Fruit fly (Drosophila melanogaster): ENCODE measurements around the gene CG46459.

The CG46459 gene

dm6 chr3R:10655968-10656367 lies 40.5 kb upstream of the CG46459 start (continued):
- TF ChIP-seq fd59A (GFP tag; optimal IDR thresholded peaks at IDR 0.05) (no peak), CG9139 (GFP tag; optimal IDR thresholded peaks at IDR 0.05) (no peak), CG6163 (GFP tag; IDR thresholded peaks at IDR 0.05) (peak; percentile 29; the same call in 2 of the 3 replicates), Hr4 (GFP tag; optimal IDR thresholded peaks at IDR 0.05) (no peak), CG3919 (GFP tag; optimal IDR thresholded peaks at IDR 0.05) (peak; percentile 4)

dm6 chr3R:10656578-10656977 lies 39.9 kb upstream of the CG46459 start:
- TF ChIP-seq Lpt (GFP tag; optimal IDR thresholded peaks at IDR 0.05) = no peak
- TF ChIP-seq CG11762 (GFP tag; optimal IDR thresholded peaks at IDR 0.05; ENCODE audit: insufficient read depth) = no peak
- TF ChIP-seq Eip78C (GFP tag) = peak; percentile 21
- TF ChIP-seq Hr4 (GFP tag; optimal IDR thresholded peaks at IDR 0.05) = no peak
- peak; percentile 25 to 27 for TF ChIP-seq ss (GFP tag; optimal IDR thresholded peaks at IDR 0.05)

- TF ChIP-seq vri (GFP tag; optimal IDR thresholded peaks at IDR 0.05) (no peak), esn (GFP tag; optimal IDR thresholded peaks at IDR 0.05) (peak; percentile 30), salr (GFP tag; optimal IDR thresholded peaks at IDR 0.05) (no peak), net (GFP tag; optimal IDR thresholded peaks at IDR 0.05) (no peak), fd85E (GFP tag; optimal IDR thresholded peaks at IDR 0.05) (no peak), CG10631 (GFP tag; optimal IDR thresholded peaks at IDR 0.05) (no peak), CG8632 (GFP tag; optimal IDR thresholded peaks at IDR 0.05) (no peak), CG34406 (GFP tag; optimal IDR thresholded peaks at IDR 0.05) (no peak), dsx (GFP tag; optimal IDR thresholded peaks at IDR 0.05; ENCODE audit: poor library complexity, severe bottlenecking) (no peak), CG6854 (GFP tag; optimal IDR thresholded peaks at IDR 0.05) (no peak), Hr4 (GFP tag; optimal IDR thresholded peaks at IDR 0.05) (no peak), Met (GFP tag; optimal IDR thresholded peaks at IDR 0.05) (peak; percentile 28), eg (GFP tag; IDR thresholded peaks at IDR 0.05) (no peak), CG3032 (tag; optimal IDR thresholded peaks at IDR 0.05) (no peak), dac (GFP tag; optimal IDR thresholded peaks at IDR 0.05) (no peak), acj6 (GFP tag; optimal IDR thresholded peaks at IDR 0.05) (no peak), CG11762 (GFP tag; optimal IDR thresholded peaks at IDR 0.05; ENCODE audit: insufficient read depth) (no peak), CG11902 (GFP tag; optimal IDR thresholded peaks at IDR 0.05) (no peak), fd59A (GFP tag; optimal IDR thresholded peaks at IDR 0.05) (no peak), CG6163 (GFP tag; IDR thresholded peaks at IDR 0.05) (no peak), svp (GFP tag) (peak; percentile 82), Hr39 (GFP tag; optimal IDR thresholded peaks at IDR 0.05) (no peak), CG7368 (GFP tag; optimal IDR thresholded peaks at IDR 0.05) (no peak), CG32006 (GFP tag; optimal IDR thresholded peaks at IDR 0.05) (no peak), CG4318 (GFP tag; optimal IDR thresholded peaks at IDR 0.05) (no peak), CG6276 (GFP tag; optimal IDR thresholded peaks at IDR 0.05) (no peak), Sox14 (GFP tag; optimal IDR thresholded peaks at IDR 0.05) (no peak), lz (GFP tag; optimal IDR thresholded peaks at IDR 0.05) (no peak), Ets96B (tag; optimal IDR thresholded peaks at IDR 0.05) (no peak), CG3919 (GFP tag; optimal IDR thresholded peaks at IDR 0.05) (no peak), spab (GFP tag; optimal IDR thresholded peaks at IDR 0.05) (no peak), CG31627 (GFP tag; optimal IDR thresholded peaks at IDR 0.05) (peak; percentile 12), pdm3 (GFP tag; optimal IDR thresholded peaks at IDR 0.05) (no peak), achi (GFP tag; optimal IDR thresholded peaks at IDR 0.05) (no peak), CG8319 (GFP tag; optimal IDR thresholded peaks at IDR 0.05) (no peak), CG10669 (GFP tag; optimal IDR thresholded peaks at IDR 0.05) (no peak), CG16779 (tag; optimal IDR thresholded peaks at IDR 0.05) (no peak), cyc (GFP tag; optimal IDR thresholded peaks at IDR 0.05) (peak; percentile 25), CG6808 (GFP tag; optimal IDR thresholded peaks at IDR 0.05) (no peak), CG11294 (GFP tag; IDR thresholded peaks at IDR 0.05) (no peak), Lpt (GFP tag; optimal IDR thresholded peaks at IDR 0.05) (no peak), CG1621 (tag; optimal IDR thresholded peaks at IDR 0.05) (no peak), Ets21C (GFP tag; optimal IDR thresholded peaks at IDR 0.05) (no peak), Sox15 (GFP tag; optimal IDR thresholded peaks at IDR 0.05) (no peak), Eip75B (GFP tag; optimal IDR thresholded peaks at IDR 0.05) (no peak), ss (GFP tag; optimal IDR thresholded peaks at IDR 0.05) (no peak)
Observed at dm6 chr3R:10658783-10659182, 37.7 kb upstream of the CG46459 start.

Data from whole organism, prepupa.